Fruit fly (Drosophila melanogaster) whole organism, embryonic: ENCODE results near the gene sage.

Source experiments
- ATbp ChIP-seq: fragments of 200-800 bp; sonication (Bioruptor generic); optimal IDR thresholded peaks from 2 replicates; lab custom pipeline; 2017; ENCODE audit warnings: missing biosample characterization, mild to moderate bottlenecking, missing genetic modification characterization, missing genetic modification reagents
- CG10366 ChIP-seq: fragments of 200-800 bp; sonication (Bioruptor generic); IDR thresholded peaks from 2 replicates; pipeline ENCODE4 v1.3.6; 2022; ENCODE audit warnings: missing biosample characterization, missing genetic modification characterization
- CG12236 ChIP-seq: fragments of 200-800 bp; sonication (Bioruptor generic); optimal IDR thresholded peaks from 2 replicates; lab custom pipeline; 2016; ENCODE audit warnings: missing biosample characterization, missing genetic modification characterization
- CG12942 ChIP-seq: fragments of 200-800 bp; sonication (Bioruptor generic); optimal IDR thresholded peaks from 3 replicates; lab custom pipeline; 2016; ENCODE audit warnings: missing biosample characterization, missing genetic modification characterization
- CG13296 ChIP-seq: fragments of 200-800 bp; sonication (Bioruptor generic); optimal IDR thresholded peaks from 3 replicates; lab custom pipeline; 2018; ENCODE audit warnings: missing biosample characterization, mild to moderate bottlenecking, missing genetic modification characterization
- CG15269 ChIP-seq: fragments of 200-800 bp; sonication (Bioruptor generic); optimal IDR thresholded peaks from 2 replicates; lab custom pipeline; 2018; ENCODE audit warnings: missing biosample characterization, mild to moderate bottlenecking, missing genetic modification characterization, moderate library complexity
- CG1647 ChIP-seq: fragments of 200-800 bp; sonication (Bioruptor generic); optimal IDR thresholded peaks from 3 replicates; lab custom pipeline; 2016; ENCODE audit warnings: missing biosample characterization, missing genetic modification characterization
- CG1792 ChIP-seq: fragments of 200-800 bp; sonication (Bioruptor generic); optimal IDR thresholded peaks from 2 replicates; lab custom pipeline; 2016; ENCODE audit warnings: missing biosample characterization, missing genetic modification characterization
- CG30020 ChIP-seq: fragments of 200-800 bp; optimal IDR thresholded peaks from 2 replicates; lab custom pipeline; 2019; ENCODE audit warnings: missing biosample characterization, mild to moderate bottlenecking, missing genetic modification characterization, moderate library complexity
- CG31365 ChIP-seq: fragments of 200-800 bp; sonication (Bioruptor generic); optimal IDR thresholded peaks from 2 replicates; lab custom pipeline; 2018; ENCODE audit warnings: missing biosample characterization, mild to moderate bottlenecking, missing genetic modification characterization
- CG32532 ChIP-seq: fragments of 200-800 bp; sonication (Bioruptor generic); IDR thresholded peaks from 2 replicates; pipeline ENCODE4 v1.3.6; 2022; ENCODE audit warnings: missing biosample characterization, missing genetic modification characterization
- CG4617 ChIP-seq: fragments of 200-800 bp; sonication (Bioruptor generic); optimal IDR thresholded peaks from 3 replicates; lab custom pipeline; 2016; ENCODE audit warnings: missing biosample characterization, missing genetic modification characterization, borderline replicate concordance
- CG6765 ChIP-seq: fragments of 200-800 bp; sonication (Bioruptor generic); optimal IDR thresholded peaks from 3 replicates; lab custom pipeline; 2017; ENCODE audit warnings: missing biosample characterization, mild to moderate bottlenecking, missing genetic modification characterization
- CG7271 ChIP-seq: fragments of 200-800 bp; sonication (Bioruptor generic); optimal IDR thresholded peaks from 2 replicates; lab custom pipeline; 2018; ENCODE audit warnings: missing biosample characterization, mild to moderate bottlenecking, missing genetic modification characterization, moderate library complexity
- CG7928 ChIP-seq: fragments of 200-800 bp; sonication (Bioruptor generic); optimal IDR thresholded peaks from 2 replicates; lab custom pipeline; 2017; ENCODE audit warnings: missing biosample characterization, mild to moderate bottlenecking, missing genetic modification characterization
- CG8089 ChIP-seq: fragments of 200-800 bp; sonication (Bioruptor generic); optimal IDR thresholded peaks from 3 replicates; lab custom pipeline; 2016; ENCODE audit warnings: missing biosample characterization, missing genetic modification characterization
- CG8765 ChIP-seq: fragments of 200-800 bp; sonication (Bioruptor generic); IDR thresholded peaks from 2 replicates; pipeline ENCODE4 v1.3.6; 2022; ENCODE audit warnings: missing biosample characterization, missing genetic modification characterization
- Camta ChIP-seq: fragments of 200-800 bp; sonication (Bioruptor generic); optimal IDR thresholded peaks from 2 replicates; lab custom pipeline; 2016; ENCODE audit warnings: missing biosample characterization, missing genetic modification characterization
- Dref ChIP-seq: fragments of 200-800 bp; sonication (Bioruptor generic); IDR thresholded peaks from 2 replicates; pipeline ENCODE4 v1.3.6; 2022; ENCODE audit warnings: missing biosample characterization, missing genetic modification characterization
- ERR ChIP-seq: fragments of 200-800 bp; sonication (Bioruptor generic); optimal IDR thresholded peaks from 2 replicates; lab custom pipeline; 2016; ENCODE audit warnings: missing biosample characterization, missing genetic modification characterization
- Fer1 ChIP-seq: fragments of 200-800 bp; sonication (Bioruptor generic); optimal IDR thresholded peaks from 2 replicates; lab custom pipeline; 2017; ENCODE audit warnings: missing biosample characterization, mild to moderate bottlenecking, missing genetic modification characterization
- Myb ChIP-seq: fragments of 200-800 bp; sonication (Bioruptor generic); optimal IDR thresholded peaks from 2 replicates; lab custom pipeline; 2016; ENCODE audit warnings: missing biosample characterization, missing genetic modification characterization
- PHDP ChIP-seq: fragments of 200-800 bp; sonication (Bioruptor generic); optimal IDR thresholded peaks from 3 replicates; lab custom pipeline; 2018; ENCODE audit warnings: missing biosample characterization, mild to moderate bottlenecking, missing genetic modification characterization, moderate library complexity
- Poxn ChIP-seq: fragments of 200-800 bp; sonication (Bioruptor generic); IDR thresholded peaks from 2 replicates; pipeline ENCODE4 v1.3.6; 2022; ENCODE audit warnings: missing biosample characterization, missing genetic modification characterization
- Scr ChIP-seq: fragments of 200-800 bp; sonication (Bioruptor generic); IDR thresholded peaks from 2 replicates; pipeline ENCODE4 v1.3.6; 2022; ENCODE audit warnings: missing biosample characterization, missing genetic modification characterization; ENCODE audit not compliant: partially characterized antibody
- Six4 ChIP-seq: fragments of 200-800 bp; sonication (Bioruptor generic); optimal IDR thresholded peaks from 2 replicates; lab custom pipeline; 2016; ENCODE audit warnings: missing biosample characterization, missing genetic modification characterization
- amos ChIP-seq: fragments of 200-800 bp; sonication (Bioruptor generic); IDR thresholded peaks from 2 replicates; pipeline ENCODE4 v1.3.6; 2022; ENCODE audit warnings: missing biosample characterization, missing genetic modification characterization; ENCODE audit not compliant: partially characterized antibody
- az2 ChIP-seq: fragments of 200-800 bp; sonication (Bioruptor generic); optimal IDR thresholded peaks from 3 replicates; lab custom pipeline; 2016; ENCODE audit warnings: missing biosample characterization, missing genetic modification characterization
- chif ChIP-seq, 2 experiments: fragments of 200-800 bp; sonication (Bioruptor generic); optimal IDR thresholded peaks; 3 replicates each; lab custom pipeline; 2016; ENCODE audit warnings: missing biosample characterization in 2 of 2, missing genetic modification characterization in 2 of 2
- chm ChIP-seq: fragments of 200-800 bp; sonication (Bioruptor generic); IDR thresholded peaks from 2 replicates; pipeline ENCODE4 v1.3.6; 2022; ENCODE audit warnings: missing biosample characterization, missing genetic modification characterization
- dan ChIP-seq: fragments of 200-800 bp; sonication (Bioruptor generic); IDR thresholded peaks from 2 replicates; pipeline ENCODE4 v1.3.6; 2022; ENCODE audit warnings: missing biosample characterization, missing genetic modification characterization
- danr ChIP-seq: fragments of 200-800 bp; sonication (Bioruptor generic); IDR thresholded peaks from 2 replicates; pipeline ENCODE4 v1.3.6; 2022; ENCODE audit warnings: missing biosample characterization, missing genetic modification characterization
- disco-r ChIP-seq: fragments of 200-800 bp; sonication (Bioruptor generic); optimal IDR thresholded peaks from 2 replicates; lab custom pipeline; 2016; ENCODE audit warnings: missing biosample characterization, missing genetic modification characterization
- en ChIP-seq: fragments of 200-800 bp; sonication (Bioruptor generic); optimal IDR thresholded peaks from 2 replicates; lab custom pipeline; 2016; ENCODE audit warnings: missing biosample characterization, missing genetic modification characterization
- esg ChIP-seq: fragments of 200-800 bp; sonication (Bioruptor generic); conservative IDR thresholded peaks from 2 replicates; pipeline ENCODE4 v1.3.6; 2022; ENCODE audit warnings: missing biosample characterization, missing genetic modification characterization
- eyg ChIP-seq: fragments of 200-800 bp; sonication (Bioruptor generic); optimal IDR thresholded peaks from 3 replicates; lab custom pipeline; 2016; ENCODE audit warnings: missing biosample characterization, missing genetic modification characterization
- fd96Cb ChIP-seq: fragments of 200-800 bp; sonication (Bioruptor generic); optimal IDR thresholded peaks from 2 replicates; lab custom pipeline; 2018; ENCODE audit warnings: missing biosample characterization, mild to moderate bottlenecking, missing genetic modification characterization, moderate library complexity
- ftz-f1 ChIP-seq: fragments of 200-800 bp; sonication (Bioruptor generic); optimal IDR thresholded peaks from 2 replicates; lab custom pipeline; 2016; ENCODE audit warnings: missing biosample characterization, missing genetic modification characterization
- hkb ChIP-seq, 2 experiments: fragments of 200-800 bp in 1 of 2; fragments of >200 bp in 1 of 2; sonication (Bioruptor generic) in 1 of 2; IDR thresholded peaks in 1 of 2; optimal IDR thresholded peaks in 1 of 2; 2 replicates each; pipeline versions ENCODE4 v1.3.6 to Lab custom; 2017 to 2022; ENCODE audit warnings: missing biosample characterization in 1 of 2, missing genetic modification characterization in 1 of 2
- hth ChIP-seq: fragments of >200 bp; optimal IDR thresholded peaks from 2 replicates; lab custom pipeline; 2017; ENCODE audit warnings: inconsistent platforms
- jumu ChIP-seq: fragments of 200-800 bp; sonication (Bioruptor generic); optimal IDR thresholded peaks from 3 replicates; lab custom pipeline; 2016; ENCODE audit warnings: missing biosample characterization, missing genetic modification characterization
- lab ChIP-seq: fragments of 200-800 bp; sonication (Bioruptor generic); optimal IDR thresholded peaks from 3 replicates; lab custom pipeline; 2017; ENCODE audit warnings: missing biosample characterization, missing genetic modification characterization, mild to moderate bottlenecking, moderate library complexity, missing genetic modification reagents
- lilli ChIP-seq: fragments of 200-800 bp; sonication (Bioruptor generic); optimal IDR thresholded peaks from 3 replicates; lab custom pipeline; 2016; ENCODE audit warnings: missing biosample characterization, missing genetic modification characterization
- lola ChIP-seq, 3 experiments: fragments of >200 bp in 2 of 3; fragments of 200-800 bp in 1 of 3; sonication (Bioruptor generic) in 1 of 3; optimal IDR thresholded peaks; 2 replicates each; lab custom pipeline; 2017 to 2019; ENCODE audit warnings: missing biosample characterization in 3 of 3, missing genetic modification characterization in 3 of 3, mild to moderate bottlenecking in 1 of 3, moderate library complexity in 1 of 3
- maf-S ChIP-seq: fragments of 200-800 bp; sonication (Bioruptor generic); optimal IDR thresholded peaks from 2 replicates; lab custom pipeline; 2016; ENCODE audit warnings: missing biosample characterization, missing genetic modification characterization
- pnt ChIP-seq: fragments of 200-800 bp; sonication (Bioruptor generic); optimal IDR thresholded peaks from 3 replicates; lab custom pipeline; 2016; ENCODE audit warnings: missing biosample characterization, missing genetic modification characterization
- row ChIP-seq: fragments of 200-800 bp; sonication (Bioruptor generic); IDR thresholded peaks from 3 replicates; pipeline ENCODE4 v1.3.6; 2022; ENCODE audit warnings: missing biosample characterization, missing genetic modification characterization
- schlank ChIP-seq: fragments of 200-800 bp; sonication (Bioruptor generic); optimal IDR thresholded peaks from 2 replicates; lab custom pipeline; 2018; ENCODE audit warnings: missing biosample characterization, mild to moderate bottlenecking, missing genetic modification characterization
- sd ChIP-seq: fragments of 200-800 bp; sonication (Bioruptor generic); optimal IDR thresholded peaks from 3 replicates; lab custom pipeline; 2018; ENCODE audit warnings: missing biosample characterization, mild to moderate bottlenecking, missing genetic modification characterization, moderate library complexity
- tio ChIP-seq: fragments of 200-800 bp; sonication (Bioruptor generic); optimal IDR thresholded peaks from 2 replicates; lab custom pipeline; 2017; ENCODE audit warnings: missing biosample characterization, missing genetic modification characterization, inconsistent platforms
- unpg ChIP-seq: fragments of 200-800 bp; sonication (Bioruptor generic); optimal IDR thresholded peaks from 3 replicates; lab custom pipeline; 2018; ENCODE audit warnings: missing biosample characterization, mild to moderate bottlenecking, missing genetic modification characterization, moderate library complexity

sage gene

dm6 chr3R:9227330-9227729 lies 36.6 kb downstream of the sage start (continued):
- TF ChIP-seq PHDP (peak; percentile 81), Six4 (GFP tag; lab: Kevin White, UChicago) (peak; percentile 59), tio (GFP tag; lab: Kevin White, UChicago) (peak; percentile 36), row (GFP tag; lab: Robert Waterston, UW) (peak; percentile 85), ftz-f1 (GFP tag; lab: Kevin White, UChicago) (no peak), amos (GFP tag; lab: Robert Waterston, UW) (no peak), Fer1 (GFP tag; lab: Kevin White, UChicago) (peak; percentile 70), Myb (GFP tag; lab: Kevin White, UChicago) (no peak), jumu (GFP tag; lab: Kevin White, UChicago) (no peak), CG7271 (no peak), CG1647 (GFP tag; lab: Kevin White, UChicago) (no peak), chif (GFP tag; optimal IDR thresholded peaks at IDR 0.05; lab: Kevin White, UChicago) (no peak), unpg (GFP tag; lab: Kevin White, UChicago) (peak; percentile 77), CG32532 (GFP tag; lab: Robert Waterston, UW) (peak; percentile 89), CG7928 (peak; percentile 22), esg (GFP tag; lab: Robert Waterston, UW) (peak; percentile 75), hkb (optimal IDR thresholded peaks at IDR 0.05; lab: Kevin White, UChicago) (no peak), hkb (GFP tag; IDR thresholded peaks at IDR 0.05; lab: Robert Waterston, UW) (peak; percentile 85), chm (GFP tag; lab: Robert Waterston, UW) (no peak; the same call in 1 of the 2 replicates), eyg (GFP tag; lab: Kevin White, UChicago) (no peak), Scr (GFP tag; lab: Robert Waterston, UW) (no peak), CG1792 (GFP tag; lab: Kevin White, UChicago) (no peak), lilli (GFP tag; lab: Kevin White, UChicago) (peak; percentile 63), lola (GFP tag; optimal IDR thresholded peaks at IDR 0.05; lab: Kevin White, UChicago) (no peak), CG31365 (tag; lab: Kevin White, UChicago) (no peak), danr (GFP tag; lab: Robert Waterston, UW) (peak; percentile 65), CG8089 (GFP tag; lab: Kevin White, UChicago) (no peak), dan (GFP tag; lab: Robert Waterston, UW) (no peak), schlank (tag; lab: Kevin White, UChicago) (no peak), CG8765 (no peak; the same call in 1 of the 2 replicates), sd (tag; lab: Kevin White, UChicago) (no peak), az2 (peak; percentile 50), Poxn (GFP tag; lab: Robert Waterston, UW) (peak; percentile 63; the same call in 1 of the 2 replicates), hth (lab: Kevin White, UChicago) (no peak), fd96Cb (peak; percentile 75), Dref (GFP tag; lab: Robert Waterston, UW) (no peak), CG13296 (peak; percentile 50), ERR (GFP tag; lab: Kevin White, UChicago) (no peak), CG12236 (GFP tag; lab: Kevin White, UChicago) (no peak), CG10366 (GFP tag; lab: Robert Waterston, UW) (peak; percentile 82), disco-r (GFP tag; lab: Kevin White, UChicago) (no peak), CG4617 (GFP tag; lab: Kevin White, UChicago) (no peak), CG6765 (peak; percentile 46), pnt (GFP tag; lab: Kevin White, UChicago) (no peak), CG30020 (tag; lab: Kevin White, UChicago) (no peak), CG15269 (tag; lab: Kevin White, UChicago) (peak; percentile 83), Camta (GFP tag; lab: Kevin White, UChicago) (no peak), en (GFP tag; lab: Kevin White, UChicago) (no peak), CG12942 (GFP tag; lab: Kevin White, UChicago) (peak; percentile 66), maf-S (GFP tag; lab: Kevin White, UChicago) (no peak), ATbp (GFP tag; lab: Kevin White, UChicago) (peak; percentile 26), lab (peak; percentile 88)
